Fruit fly (Drosophila melanogaster): ENCODE results near the gene CG13375.
A peak's percentile ranks its signal among the peaks of the same experiment; 100 is the strongest.

- TF ChIP-seq CG8478 (optimal IDR thresholded peaks at IDR 0.05) (no peak), CTCF (optimal IDR thresholded peaks at IDR 0.05) (peak; percentile 2 to 41)
Observed at dm6 chrX:245802-246201, 49.0 kb downstream of the CG13375 start, which contains the start of the genes CG3038 and G9a.

Data from S2 (cell line).